Worm (Caenorhabditis elegans) whole organism, L2 larva: ENCODE data around the gene T21H3.5.
A peak's percentile ranks its signal among the peaks of the same experiment; 100 is the strongest.

Experiments used
- R02D3.7 ChIP-seq: fragments of 150-350 bp; optimal IDR thresholded peaks from 2 replicates; lab custom pipeline; 2014; ENCODE audit warnings: missing biosample characterization, missing genetic modification characterization
- Y55F3AM.14 ChIP-seq: fragments of 200-800 bp; sonication (Bioruptor generic); optimal IDR thresholded peaks from 2 replicates; lab custom pipeline; 2018; ENCODE audit warnings: mild to moderate bottlenecking, missing genetic modification characterization, missing compliant biosample characterization
- ZK546.5 ChIP-seq: sonication (generic microtip); optimal IDR thresholded peaks from 2 replicates; lab custom pipeline; 2017; ENCODE audit warnings: missing biosample characterization, missing genetic modification characterization
- aly-2 ChIP-seq: fragments of 150-350 bp; optimal IDR thresholded peaks from 2 replicates; lab custom pipeline; 2014; ENCODE audit warnings: missing biosample characterization, missing genetic modification characterization
- ama-1 ChIP-seq: fragments of 150-350 bp; optimal IDR thresholded peaks from 2 replicates; lab custom pipeline; 2018; ENCODE audit warnings: inconsistent platforms
- blmp-1 ChIP-seq: sonication (generic microtip); optimal IDR thresholded peaks from 2 replicates; lab custom pipeline; 2017; ENCODE audit warnings: missing genetic modification characterization, mild to moderate bottlenecking, missing compliant biosample characterization, antibody characterized with exemption, moderate library complexity; ENCODE audit not compliant: insufficient read depth
- ceh-16 ChIP-seq: fragments of 150-350 bp; optimal IDR thresholded peaks from 2 replicates; lab custom pipeline; 2014; ENCODE audit warnings: missing biosample characterization, missing genetic modification characterization
- ceh-82 ChIP-seq: fragments of 150-350 bp; optimal IDR thresholded peaks from 2 replicates; lab custom pipeline; 2014; ENCODE audit warnings: missing biosample characterization, missing genetic modification characterization
- crh-2 ChIP-seq: sonication (generic microtip); optimal IDR thresholded peaks from 2 replicates; lab custom pipeline; 2017; ENCODE audit warnings: missing biosample characterization, missing genetic modification characterization
- dmd-4 ChIP-seq: sonication (generic microtip); optimal IDR thresholded peaks from 2 replicates; lab custom pipeline; 2017; ENCODE audit warnings: missing biosample characterization, missing genetic modification characterization
- elt-1 ChIP-seq: fragments of 150-350 bp; optimal IDR thresholded peaks from 2 replicates; lab custom pipeline; 2014; ENCODE audit warnings: missing biosample characterization, missing genetic modification characterization
- gmeb-1 ChIP-seq: fragments of 150-350 bp; optimal IDR thresholded peaks from 2 replicates; lab custom pipeline; 2014; ENCODE audit warnings: missing biosample characterization, missing genetic modification characterization
- lin-11 ChIP-seq: fragments of 150-350 bp; sonication (generic microtip); optimal IDR thresholded peaks from 2 replicates; lab custom pipeline; 2014; ENCODE audit warnings: missing biosample characterization, missing genetic modification characterization, inconsistent platforms, mixed read lengths
- lin-13 ChIP-seq: fragments of 150-350 bp; optimal IDR thresholded peaks from 2 replicates; lab custom pipeline; 2014; ENCODE audit warnings: missing biosample characterization, missing genetic modification reagents, missing genetic modification characterization
- lin-39 ChIP-seq: fragments of 150-350 bp; optimal IDR thresholded peaks from 2 replicates; lab custom pipeline; 2014; ENCODE audit warnings: missing biosample characterization, missing genetic modification reagents, missing genetic modification characterization
- lsy-2 ChIP-seq, 2 experiments: fragments of 150-350 bp in 1 of 2; sonication (generic microtip) in 1 of 2; optimal IDR thresholded peaks; 2 replicates each; lab custom pipeline; 2014 to 2017; ENCODE audit warnings: missing biosample characterization in 2 of 2, missing genetic modification characterization in 2 of 2
- mbf-1 ChIP-seq: sonication (generic microtip); optimal IDR thresholded peaks from 2 replicates; lab custom pipeline; 2017; ENCODE audit warnings: missing biosample characterization, missing genetic modification characterization
- mdl-1 ChIP-seq, 2 experiments: fragments of 150-350 bp in 1 of 2; sonication (generic microtip) in 1 of 2; optimal IDR thresholded peaks; 2 replicates each; lab custom pipeline; 2017; ENCODE audit warnings: missing biosample characterization in 2 of 2, missing genetic modification characterization in 2 of 2
- nhr-10 ChIP-seq: sonication (generic microtip); optimal IDR thresholded peaks from 2 replicates; lab custom pipeline; 2017; ENCODE audit warnings: missing biosample characterization, missing genetic modification characterization
- nhr-12 ChIP-seq: fragments of 150-350 bp; optimal IDR thresholded peaks from 2 replicates; lab custom pipeline; 2014; ENCODE audit warnings: missing biosample characterization, missing genetic modification characterization
- nhr-21 ChIP-seq: fragments of 150-350 bp; optimal IDR thresholded peaks from 2 replicates; lab custom pipeline; 2014; ENCODE audit warnings: missing biosample characterization, missing genetic modification characterization
- nhr-23 ChIP-seq: fragments of 150-350 bp; optimal IDR thresholded peaks from 2 replicates; lab custom pipeline; 2014; ENCODE audit warnings: missing biosample characterization, missing genetic modification reagents, missing genetic modification characterization
- nhr-237 ChIP-seq: fragments of 150-350 bp; optimal IDR thresholded peaks from 2 replicates; lab custom pipeline; 2014; ENCODE audit warnings: missing biosample characterization, missing genetic modification characterization
- nhr-25 ChIP-seq: fragments of 150-350 bp; sonication (generic microtip); optimal IDR thresholded peaks from 3 replicates; lab custom pipeline; 2014; ENCODE audit warnings: missing biosample characterization, missing genetic modification characterization
- nhr-77 ChIP-seq: fragments of 150-350 bp; optimal IDR thresholded peaks from 2 replicates; lab custom pipeline; 2014; ENCODE audit warnings: missing biosample characterization, missing genetic modification characterization
- peb-1 ChIP-seq: fragments of 150-350 bp; optimal IDR thresholded peaks from 2 replicates; lab custom pipeline; 2014; ENCODE audit warnings: missing biosample characterization, missing genetic modification characterization
- sem-4 ChIP-seq: fragments of 150-350 bp; optimal IDR thresholded peaks from 2 replicates; lab custom pipeline; 2014; ENCODE audit warnings: missing biosample characterization, missing genetic modification reagents, missing genetic modification characterization
- skn-1 ChIP-seq: sonication (generic microtip); optimal IDR thresholded peaks from 2 replicates; lab custom pipeline; 2017; ENCODE audit warnings: missing biosample characterization, missing genetic modification characterization
- sma-3 ChIP-seq: sonication (generic microtip); optimal IDR thresholded peaks from 2 replicates; lab custom pipeline; 2016; ENCODE audit warnings: missing genetic modification reagents, missing genetic modification characterization, missing compliant biosample characterization
- sma-9 ChIP-seq, 2 experiments: fragments of 150-350 bp in 1 of 2; sonication (generic microtip) in 1 of 2; optimal IDR thresholded peaks; 2 replicates each; lab custom pipeline; 2014 to 2016; ENCODE audit warnings: missing genetic modification characterization in 2 of 2, mild to moderate bottlenecking in 1 of 2, missing biosample characterization in 1 of 2, missing compliant biosample characterization in 1 of 2, missing genetic modification reagents in 1 of 2, moderate library complexity in 1 of 2
- unc-39 ChIP-seq: fragments of 150-350 bp; optimal IDR thresholded peaks from 2 replicates; lab custom pipeline; 2014; ENCODE audit warnings: missing biosample characterization, missing genetic modification characterization
- unc-55 ChIP-seq: fragments of 150-350 bp; sonication (generic microtip); optimal IDR thresholded peaks from 3 replicates; lab custom pipeline; 2014; ENCODE audit warnings: missing biosample characterization, missing genetic modification reagents, missing genetic modification characterization
- unc-62 ChIP-seq: fragments of 150-350 bp; optimal IDR thresholded peaks from 2 replicates; lab custom pipeline; 2014; ENCODE audit warnings: missing biosample characterization, missing genetic modification reagents, missing genetic modification characterization
- zag-1 ChIP-seq: fragments of 150-350 bp; optimal IDR thresholded peaks from 2 replicates; lab custom pipeline; 2014; ENCODE audit warnings: missing biosample characterization, missing genetic modification characterization
- ztf-1 ChIP-seq: fragments of 200-800 bp; sonication (Bioruptor generic); conservative IDR thresholded peaks from 2 replicates; pipeline ENCODE4 v1.3.6; 2022; ENCODE audit warnings: missing genetic modification characterization, missing compliant biosample characterization
- ztf-11 ChIP-seq: sonication (generic microtip); optimal IDR thresholded peaks from 2 replicates; lab custom pipeline; 2017; ENCODE audit warnings: missing biosample characterization, missing genetic modification characterization
- ztf-4 ChIP-seq: fragments of 150-350 bp; optimal IDR thresholded peaks from 2 replicates; lab custom pipeline; 2014; ENCODE audit warnings: missing biosample characterization, missing genetic modification characterization

The T21H3.5 gene

ce11 chrV:1151324-1151742 is 12.8 kb downstream of the T21H3.5 start (continued):
- TF ChIP-seq zag-1 (tag; lab: Kevin White, UChicago) (peak; percentile 99), mbf-1 (no peak)
- TF ChIP-seq, all 48 proteins: peak for 39

- TF ChIP-seq lsy-2 (tag; optimal IDR thresholded peaks at IDR 0.05; lab: Kevin White, UChicago) (peak in 1 of 2 experiments; percentile 22), blmp-1 (tag; lab: Kevin White, UChicago) (no peak), gmeb-1 (tag; lab: Kevin White, UChicago) (no peak), elt-1 (tag; lab: Kevin White, UChicago) (no peak), nhr-77 (tag; lab: Kevin White, UChicago) (no peak), nhr-10 (no peak), sma-9 (GFP tag; optimal IDR thresholded peaks at IDR 0.05; lab: Kevin White, UChicago) (peak; percentile 34), sma-9 (tag; optimal IDR thresholded peaks at IDR 0.05; lab: Kevin White, UChicago) (no peak), mdl-1 (tag; optimal IDR thresholded peaks at IDR 0.05; lab: Kevin White, UChicago) (no peak), lin-11 (peak; percentile 39), ztf-1 (GFP tag; lab: Robert Waterston, UW) (no peak), lin-13 (GFP tag; lab: Kevin White, UChicago) (no peak), unc-55 (GFP tag; lab: Kevin White, UChicago) (peak; percentile 2), nhr-237 (no peak), crh-2 (no peak), ama-1 (lab: Kevin White, UChicago) (no peak)
Measured at ce11 chrV:1149734-1150669, 14.1 kb downstream of the T21H3.5 start.

DNA sequence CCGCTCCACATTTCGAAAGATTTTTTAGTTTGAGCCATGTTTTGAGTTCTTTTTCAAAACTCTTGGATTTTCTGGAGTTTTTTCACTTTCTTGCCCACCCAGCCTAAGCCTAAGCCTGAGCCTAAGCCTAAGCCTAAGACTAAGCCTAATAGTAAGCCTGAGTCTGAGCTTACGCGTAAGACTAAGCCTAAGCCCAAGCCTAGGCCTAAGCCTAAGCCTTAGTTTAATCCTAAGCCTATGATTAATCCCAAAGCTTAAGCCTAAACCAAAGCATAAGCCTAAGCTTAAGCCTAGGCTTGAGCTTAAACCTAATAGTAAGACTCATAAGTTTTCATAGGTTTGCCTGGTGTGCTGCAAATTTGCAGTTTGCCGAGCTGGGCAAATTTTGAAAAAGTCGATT is 21.8 kb downstream of the T21H3.5 start:
- TF ChIP-seq crh-2 (no peak), nhr-21 (tag; lab: Kevin White, UChicago) (no peak), nhr-237 (no peak), nhr-25 (tag; lab: Kevin White, UChicago) (no peak), skn-1 (tag; lab: Kevin White, UChicago) (no peak), ceh-16 (no peak), unc-55 (GFP tag; lab: Kevin White, UChicago) (no peak), nhr-23 (tag; lab: Kevin White, UChicago) (no peak), dmd-4 (tag; lab: Kevin White, UChicago) (no peak), unc-62 (GFP tag; lab: Kevin White, UChicago) (no peak), nhr-12 (tag; lab: Kevin White, UChicago) (no peak), ZK546.5 (tag; lab: Kevin White, UChicago) (no peak), mbf-1 (no peak), unc-39 (tag; lab: Kevin White, UChicago) (no peak), Y55F3AM.14 (GFP tag; lab: Kevin White, UChicago) (no peak), peb-1 (tag; lab: Kevin White, UChicago) (no peak), sma-3 (GFP tag; lab: Kevin White, UChicago) (no peak), ceh-82 (tag; lab: Kevin White, UChicago) (no peak), sma-9 (GFP tag; optimal IDR thresholded peaks at IDR 0.05; lab: Kevin White, UChicago) (no peak), sma-9 (tag; optimal IDR thresholded peaks at IDR 0.05; lab: Kevin White, UChicago) (no peak), nhr-77 (tag; lab: Kevin White, UChicago) (no peak)

- TF ChIP-seq nhr-12 (tag; lab: Kevin White, UChicago) (no peak), elt-1 (tag; lab: Kevin White, UChicago) (no peak), ztf-11 (tag; lab: Kevin White, UChicago) (no peak), unc-39 (tag; lab: Kevin White, UChicago) (no peak), nhr-237 (no peak), lin-11 (no peak), nhr-10 (no peak), sma-3 (GFP tag; lab: Kevin White, UChicago) (no peak), ztf-4 (tag; lab: Kevin White, UChicago) (no peak), zag-1 (tag; lab: Kevin White, UChicago) (no peak), aly-2 (tag; lab: Kevin White, UChicago) (no peak), mdl-1 (tag; optimal IDR thresholded peaks at IDR 0.05; lab: Kevin White, UChicago) (no peak), dmd-4 (tag; lab: Kevin White, UChicago) (no peak), sem-4 (tag; lab: Kevin White, UChicago) (no peak), peb-1 (tag; lab: Kevin White, UChicago) (no peak), lin-39 (no peak), R02D3.7 (tag; lab: Kevin White, UChicago) (no peak), mbf-1 (no peak), ZK546.5 (tag; lab: Kevin White, UChicago) (no peak)
Measured at ce11 chrV:1141433-1141832, 22.7 kb downstream of the T21H3.5 start, which contains the start of gene cutl-22. Gene cutl-22, plus strand, starts transcription at chrV:1141733.
